Fruit fly (Drosophila melanogaster) Kc167 (cell line): ENCODE data around the gene CG13970.

Source experiments
- Sin3A ChIP-seq: fragments of >200 bp; optimal IDR thresholded peaks from 2 replicates; lab custom pipeline; 2018; ENCODE audit warnings: missing external identifiers
- insv ChIP-seq: fragments of >200 bp; optimal IDR thresholded peaks from 3 replicates; lab custom pipeline; 2018; ENCODE audit warnings: missing external identifiers

DNA sequence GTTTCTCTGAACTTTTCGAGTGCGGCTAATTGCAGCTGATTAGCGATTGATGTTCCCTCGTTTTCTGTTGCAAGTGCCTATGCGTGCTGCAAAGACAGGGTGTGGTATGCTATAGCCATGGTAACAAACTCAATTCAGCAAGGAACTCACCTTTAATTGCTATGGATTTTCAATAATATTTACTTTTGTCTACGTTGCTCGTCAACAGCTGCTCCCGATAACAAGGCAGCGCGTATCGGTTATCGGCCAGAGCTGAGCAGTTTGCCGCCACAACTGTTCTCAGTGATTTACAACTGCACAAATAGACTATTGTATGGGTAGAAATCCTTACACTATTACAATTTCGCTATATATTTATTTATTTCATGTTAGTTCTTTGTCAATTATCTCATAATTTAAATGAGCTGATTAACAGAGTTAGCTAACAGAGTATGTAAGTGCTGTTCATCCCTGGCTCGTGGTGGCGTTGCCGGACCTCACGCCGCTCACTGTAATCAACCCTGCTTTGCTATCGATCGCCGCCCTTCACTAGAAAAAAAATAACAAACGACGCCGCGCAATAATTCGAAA lies 28.6 kb downstream of the CG13970 start, which contains the start of the genes pr and neb:
- TF ChIP-seq insv (lab: Kevin White, UChicago) (no peak), Sin3A (lab: Kevin White, UChicago) (no peak)
